Worm (Caenorhabditis elegans) whole organism, L4/young adult: ENCODE measurements around the gene F22E12.3.

Experiments
- W03F9.2 ChIP-seq: fragments of 150-350 bp; optimal IDR thresholded peaks from 2 replicates; lab custom pipeline; 2014; ENCODE audit warnings: missing biosample characterization, missing genetic modification characterization
- dao-5 ChIP-seq: sonication (generic microtip); optimal IDR thresholded peaks from 2 replicates; lab custom pipeline; 2016; ENCODE audit warnings: missing genotype, missing genetic modification characterization, moderate library complexity, missing compliant biosample characterization

- TF ChIP-seq W03F9.2 (tag; lab: Kevin White, UChicago) (no peak), dao-5 (no peak)
Measured at ce11 chrV:10471007-10471406, 7.8 kb upstream of the F22E12.3 start.
